Fruit fly (Drosophila melanogaster) whole organism, wandering third instar larva: ENCODE measurements around the gene CG15414.

Experiments used
- N ChIP-seq: fragments of >200 bp; optimal IDR thresholded peaks from 2 replicates; lab custom pipeline; 2018; ENCODE audit warnings: missing biosample characterization, missing external identifiers, missing genetic modification characterization
- Rel ChIP-seq, 2 experiments: fragments of 200-800 bp; sonication (Bioruptor generic) in 1 of 2; optimal IDR thresholded peaks; 2 replicates in 1 of 2; 3 replicates in 1 of 2; lab custom pipeline; 2016 to 2019; ENCODE audit warnings: mild to moderate bottlenecking in 2 of 2, missing biosample characterization in 2 of 2, missing genetic modification characterization in 2 of 2, moderate library complexity in 1 of 2
- h ChIP-seq: fragments of 200-800 bp; sonication (Bioruptor generic); optimal IDR thresholded peaks from 3 replicates; lab custom pipeline; 2016; ENCODE audit warnings: missing biosample characterization, mild to moderate bottlenecking, missing genetic modification characterization
- psq ChIP-seq: fragments of 200-800 bp; sonication (Bioruptor generic); optimal IDR thresholded peaks from 3 replicates; lab custom pipeline; 2017; ENCODE audit warnings: missing biosample characterization, mild to moderate bottlenecking, missing genetic modification characterization, moderate library complexity
- sv ChIP-seq: fragments of 200-800 bp; sonication (Bioruptor generic); optimal IDR thresholded peaks from 3 replicates; lab custom pipeline; 2016; ENCODE audit warnings: missing biosample characterization, missing genetic modification characterization

DNA sequence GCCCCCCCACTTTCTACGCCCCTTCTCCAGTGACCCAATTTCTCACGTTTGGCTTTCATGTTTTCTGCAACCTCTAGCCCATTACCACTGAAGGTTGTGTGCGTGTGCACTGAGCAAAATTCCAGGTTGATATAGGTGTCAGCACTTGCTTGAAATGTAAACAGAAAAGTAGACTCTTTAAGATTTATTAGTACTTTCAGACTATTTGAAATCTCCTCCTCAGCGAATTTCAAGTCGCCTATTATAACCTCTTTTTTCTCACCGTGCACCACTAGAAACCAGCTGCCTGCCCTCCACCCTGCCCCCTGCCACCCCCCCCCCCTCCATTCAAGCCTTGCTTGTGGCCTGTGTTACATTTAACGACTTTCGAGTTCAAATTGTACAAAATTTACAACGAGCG, 55.8 kb downstream of the CG15414 start:
- TF ChIP-seq Rel (GFP tag; optimal IDR thresholded peaks at IDR 0.05; lab: Kevin White, UChicago) (no peak), Rel (tag; optimal IDR thresholded peaks at IDR 0.05; lab: Kevin White, UChicago) (no peak), N (GFP tag; lab: Kevin White, UChicago) (no peak), h (GFP tag; lab: Kevin White, UChicago) (no peak), sv (GFP tag; lab: Kevin White, UChicago) (no peak), psq (GFP tag; lab: Kevin White, UChicago) (no peak)
